Fruit fly (Drosophila melanogaster) whole organism, embryonic: ENCODE measurements around the gene CG17855.

Experiments used
- CG11093 ChIP-seq: fragments of 200-800 bp; sonication (Bioruptor generic); IDR thresholded peaks from 3 replicates; pipeline ENCODE4 v1.3.6; 2022; ENCODE audit warnings: missing biosample characterization, missing genetic modification characterization
- CG11398 ChIP-seq: fragments of 200-800 bp; sonication (Bioruptor generic); optimal IDR thresholded peaks from 2 replicates; lab custom pipeline; 2016; ENCODE audit warnings: missing biosample characterization, missing genetic modification characterization
- CG1233 ChIP-seq: fragments of 200-800 bp; sonication (Bioruptor generic); optimal IDR thresholded peaks from 4 replicates; lab custom pipeline; 2018; ENCODE audit warnings: missing biosample characterization, mild to moderate bottlenecking, missing genetic modification characterization
- CG12769 ChIP-seq: fragments of 200-800 bp; sonication (Bioruptor generic); optimal IDR thresholded peaks from 2 replicates; lab custom pipeline; 2019; ENCODE audit warnings: missing biosample characterization, mild to moderate bottlenecking, missing genetic modification characterization, moderate library complexity
- CG15011 ChIP-seq: fragments of 200-800 bp; sonication (Bioruptor generic); optimal IDR thresholded peaks from 3 replicates; lab custom pipeline; 2018; ENCODE audit warnings: missing biosample characterization, mild to moderate bottlenecking, missing genetic modification characterization
- CG16815 ChIP-seq: fragments of 200-800 bp; sonication (Bioruptor generic); optimal IDR thresholded peaks from 3 replicates; lab custom pipeline; 2017; ENCODE audit warnings: missing biosample characterization, mild to moderate bottlenecking, missing genetic modification characterization
- CG17802 ChIP-seq: fragments of 200-800 bp; sonication (Bioruptor generic); optimal IDR thresholded peaks from 2 replicates; lab custom pipeline; 2018; ENCODE audit warnings: missing biosample characterization, mild to moderate bottlenecking, missing genetic modification characterization, moderate library complexity
- CG2116 ChIP-seq: fragments of 200-800 bp; sonication (Bioruptor generic); optimal IDR thresholded peaks from 3 replicates; lab custom pipeline; 2018; ENCODE audit warnings: missing biosample characterization, mild to moderate bottlenecking, missing genetic modification characterization
- CG2120 ChIP-seq: fragments of 200-800 bp; sonication (Bioruptor generic); optimal IDR thresholded peaks from 3 replicates; lab custom pipeline; 2016; ENCODE audit warnings: missing biosample characterization, missing genetic modification characterization
- CG34422 ChIP-seq: fragments of 200-800 bp; sonication (Bioruptor generic); IDR thresholded peaks from 3 replicates; pipeline ENCODE4 v1.3.6; 2022; ENCODE audit warnings: missing biosample characterization, missing genetic modification characterization
- CG3726 ChIP-seq: fragments of 200-800 bp; sonication (Bioruptor generic); IDR thresholded peaks from 3 replicates; pipeline ENCODE4, ENCODE4 v1.3.6; 2022; ENCODE audit warnings: missing biosample characterization, missing genetic modification characterization
- CG4404 ChIP-seq: fragments of 200-800 bp; sonication (Bioruptor generic); IDR thresholded peaks from 2 replicates; pipeline ENCODE4 v1.3.6; 2022; ENCODE audit warnings: missing biosample characterization, missing genetic modification characterization
- CG7928 ChIP-seq: fragments of 200-800 bp; sonication (Bioruptor generic); optimal IDR thresholded peaks from 2 replicates; lab custom pipeline; 2017; ENCODE audit warnings: missing biosample characterization, mild to moderate bottlenecking, missing genetic modification characterization
- CG8089 ChIP-seq: fragments of 200-800 bp; sonication (Bioruptor generic); optimal IDR thresholded peaks from 3 replicates; lab custom pipeline; 2016; ENCODE audit warnings: missing biosample characterization, missing genetic modification characterization
- CG8290 ChIP-seq, 3 experiments: fragments of 200-800 bp; sonication (Bioruptor generic); optimal IDR thresholded peaks; 2 replicates each; lab custom pipeline; 2016 to 2019; ENCODE audit warnings: missing biosample characterization in 3 of 3, missing genetic modification characterization in 3 of 3, mild to moderate bottlenecking in 2 of 3, moderate library complexity in 1 of 3
- CG8765 ChIP-seq: fragments of 200-800 bp; sonication (Bioruptor generic); IDR thresholded peaks from 2 replicates; pipeline ENCODE4 v1.3.6; 2022; ENCODE audit warnings: missing biosample characterization, missing genetic modification characterization
- CoRest ChIP-seq: fragments of 200-800 bp; sonication (Bioruptor generic); optimal IDR thresholded peaks from 3 replicates; lab custom pipeline; 2018; ENCODE audit warnings: missing biosample characterization, mild to moderate bottlenecking, missing genetic modification characterization, moderate library complexity
- CrebB ChIP-seq: fragments of 200-800 bp; sonication (Bioruptor generic); optimal IDR thresholded peaks from 3 replicates; lab custom pipeline; 2018; ENCODE audit warnings: missing biosample characterization, mild to moderate bottlenecking, missing genetic modification characterization
- Dip3 ChIP-seq: fragments of 200-800 bp; sonication (Bioruptor generic); optimal IDR thresholded peaks from 3 replicates; lab custom pipeline; 2016; ENCODE audit warnings: missing biosample characterization, missing genetic modification characterization
- Fer2 ChIP-seq: fragments of 200-800 bp; sonication (Bioruptor generic); optimal IDR thresholded peaks from 2 replicates; lab custom pipeline; 2018; ENCODE audit warnings: missing biosample characterization, mild to moderate bottlenecking, missing genetic modification characterization, moderate library complexity
- HLH54F ChIP-seq: fragments of 200-800 bp; sonication (Bioruptor generic); optimal IDR thresholded peaks from 3 replicates; lab custom pipeline; 2016; ENCODE audit warnings: missing biosample characterization, missing genetic modification characterization
- Hmx ChIP-seq: fragments of 200-800 bp; sonication (Bioruptor generic); optimal IDR thresholded peaks from 2 replicates; lab custom pipeline; 2016; ENCODE audit warnings: missing biosample characterization, missing genetic modification characterization
- Hsf ChIP-seq: fragments of 200-800 bp; sonication (Bioruptor generic); optimal IDR thresholded peaks from 3 replicates; lab custom pipeline; 2016; ENCODE audit warnings: missing biosample characterization, missing genetic modification characterization
- Med ChIP-seq: fragments of 200-800 bp; sonication (Bioruptor generic); peaks from one replicate; lab custom pipeline; 2016; ENCODE audit warnings: missing biosample characterization, missing genetic modification characterization, mild to moderate bottlenecking, inconsistent platforms, moderate library complexity
- Oli ChIP-seq: fragments of 200-800 bp; sonication (Bioruptor generic); optimal IDR thresholded peaks from 2 replicates; lab custom pipeline; 2018; ENCODE audit warnings: missing biosample characterization, mild to moderate bottlenecking, missing genetic modification characterization, moderate library complexity
- Optix ChIP-seq: fragments of 200-800 bp; sonication (Bioruptor generic); IDR thresholded peaks from 3 replicates; pipeline ENCODE4 v1.3.6; 2022; ENCODE audit warnings: missing biosample characterization, missing genetic modification characterization
- Poxn ChIP-seq: fragments of 200-800 bp; sonication (Bioruptor generic); IDR thresholded peaks from 2 replicates; pipeline ENCODE4 v1.3.6; 2022; ENCODE audit warnings: missing biosample characterization, missing genetic modification characterization
- Side ChIP-seq: fragments of 200-800 bp; sonication (Bioruptor generic); optimal IDR thresholded peaks from 2 replicates; lab custom pipeline; 2016; ENCODE audit warnings: missing biosample characterization, missing genetic modification characterization
- Stat92E ChIP-seq, 3 experiments: fragments of >200 bp in 2 of 3; fragments of 200-800 bp in 1 of 3; sonication (Bioruptor generic) in 1 of 3; optimal IDR thresholded peaks; 2 replicates each; lab custom pipeline; 2017 to 2019; ENCODE audit warnings: missing biosample characterization in 3 of 3, missing genetic modification characterization in 3 of 3, mild to moderate bottlenecking in 1 of 3, moderate library complexity in 1 of 3
- Vsx1 ChIP-seq: fragments of 200-800 bp; sonication (Bioruptor generic); optimal IDR thresholded peaks from 2 replicates; lab custom pipeline; 2017; ENCODE audit warnings: missing biosample characterization, mild to moderate bottlenecking, missing genetic modification characterization, missing genetic modification reagents
- ab ChIP-seq: fragments of 200-800 bp; sonication (Bioruptor generic); optimal IDR thresholded peaks from 2 replicates; lab custom pipeline; 2016; ENCODE audit warnings: missing biosample characterization, missing genetic modification characterization
- al ChIP-seq: fragments of 200-800 bp; sonication (Bioruptor generic); IDR thresholded peaks from 2 replicates; pipeline ENCODE4 v1.3.6; 2022; ENCODE audit warnings: missing biosample characterization, missing genetic modification characterization
- ato ChIP-seq: fragments of 200-800 bp; sonication (Bioruptor generic); IDR thresholded peaks from 2 replicates; pipeline ENCODE4 v1.3.6; 2022; ENCODE audit warnings: missing biosample characterization, missing genetic modification characterization; ENCODE audit not compliant: partially characterized antibody
- az2 ChIP-seq: fragments of 200-800 bp; sonication (Bioruptor generic); optimal IDR thresholded peaks from 3 replicates; lab custom pipeline; 2016; ENCODE audit warnings: missing biosample characterization, missing genetic modification characterization
- cwo ChIP-seq: fragments of 200-800 bp; sonication (Bioruptor generic); optimal IDR thresholded peaks from 3 replicates; lab custom pipeline; 2017; ENCODE audit warnings: missing biosample characterization, missing genetic modification characterization, mild to moderate bottlenecking, moderate library complexity, missing genetic modification reagents
- danr ChIP-seq: fragments of 200-800 bp; sonication (Bioruptor generic); IDR thresholded peaks from 2 replicates; pipeline ENCODE4 v1.3.6; 2022; ENCODE audit warnings: missing biosample characterization, missing genetic modification characterization
- hkb ChIP-seq, 2 experiments: fragments of 200-800 bp in 1 of 2; fragments of >200 bp in 1 of 2; sonication (Bioruptor generic) in 1 of 2; IDR thresholded peaks in 1 of 2; optimal IDR thresholded peaks in 1 of 2; 2 replicates each; pipeline versions ENCODE4 v1.3.6 to Lab custom; 2017 to 2022; ENCODE audit warnings: missing biosample characterization in 1 of 2, missing genetic modification characterization in 1 of 2
- jing ChIP-seq: fragments of 200-800 bp; sonication (Bioruptor generic); optimal IDR thresholded peaks from 2 replicates; lab custom pipeline; 2018; ENCODE audit warnings: missing biosample characterization, mild to moderate bottlenecking, missing genetic modification characterization
- kay ChIP-seq: fragments of 200-800 bp; sonication (Bioruptor generic); optimal IDR thresholded peaks from 2 replicates; lab custom pipeline; 2016; ENCODE audit warnings: missing biosample characterization, missing genetic modification characterization
- phol ChIP-seq: fragments of 200-800 bp; sonication (Bioruptor generic); optimal IDR thresholded peaks from 3 replicates; lab custom pipeline; 2018; ENCODE audit warnings: missing biosample characterization, mild to moderate bottlenecking, missing genetic modification characterization, moderate library complexity
- slp2 ChIP-seq: fragments of 200-800 bp; sonication (Bioruptor generic); optimal IDR thresholded peaks from 2 replicates; lab custom pipeline; 2016; ENCODE audit warnings: missing biosample characterization, missing genetic modification characterization
- sna ChIP-seq: fragments of 200-800 bp; sonication (Bioruptor generic); IDR thresholded peaks from 2 replicates; pipeline ENCODE4 v1.3.6; 2022; ENCODE audit warnings: missing biosample characterization, missing genetic modification characterization; ENCODE audit not compliant: partially characterized antibody
- sr ChIP-seq: fragments of 200-800 bp; sonication (Bioruptor generic); IDR thresholded peaks from 3 replicates; pipeline ENCODE4 v1.3.6; 2022; ENCODE audit warnings: missing biosample characterization, missing genetic modification characterization
- ssp ChIP-seq: fragments of 200-800 bp; sonication (Bioruptor generic); IDR thresholded peaks from 2 replicates; pipeline ENCODE4 v1.3.6; 2022; ENCODE audit warnings: missing biosample characterization, missing genetic modification characterization
- ttk ChIP-seq: fragments of 200-800 bp; sonication (Bioruptor generic); IDR thresholded peaks from 2 replicates; pipeline ENCODE4 v2.1.2; 2022; ENCODE audit warnings: missing biosample characterization, missing genetic modification characterization
- twi ChIP-seq: fragments of 200-800 bp; optimal IDR thresholded peaks from 2 replicates; lab custom pipeline; 2019; ENCODE audit warnings: missing biosample characterization, mild to moderate bottlenecking, missing genetic modification characterization, moderate library complexity
- wek ChIP-seq: fragments of 200-800 bp; sonication (Bioruptor generic); optimal IDR thresholded peaks from 3 replicates; lab custom pipeline; 2018; ENCODE audit warnings: missing biosample characterization, mild to moderate bottlenecking, missing genetic modification characterization, moderate library complexity
- z ChIP-seq: fragments of 200-800 bp; sonication (Bioruptor generic); IDR thresholded peaks from 3 replicates; pipeline ENCODE4 v1.3.6; 2022; ENCODE audit warnings: missing biosample characterization, missing genetic modification characterization
- zen2 ChIP-seq: fragments of 200-800 bp; sonication (Bioruptor generic); IDR thresholded peaks from 3 replicates; pipeline ENCODE4 v1.3.6; 2022; ENCODE audit warnings: missing biosample characterization, missing genetic modification characterization; ENCODE audit not compliant: partially characterized antibody

Gene CG17855

DNA sequence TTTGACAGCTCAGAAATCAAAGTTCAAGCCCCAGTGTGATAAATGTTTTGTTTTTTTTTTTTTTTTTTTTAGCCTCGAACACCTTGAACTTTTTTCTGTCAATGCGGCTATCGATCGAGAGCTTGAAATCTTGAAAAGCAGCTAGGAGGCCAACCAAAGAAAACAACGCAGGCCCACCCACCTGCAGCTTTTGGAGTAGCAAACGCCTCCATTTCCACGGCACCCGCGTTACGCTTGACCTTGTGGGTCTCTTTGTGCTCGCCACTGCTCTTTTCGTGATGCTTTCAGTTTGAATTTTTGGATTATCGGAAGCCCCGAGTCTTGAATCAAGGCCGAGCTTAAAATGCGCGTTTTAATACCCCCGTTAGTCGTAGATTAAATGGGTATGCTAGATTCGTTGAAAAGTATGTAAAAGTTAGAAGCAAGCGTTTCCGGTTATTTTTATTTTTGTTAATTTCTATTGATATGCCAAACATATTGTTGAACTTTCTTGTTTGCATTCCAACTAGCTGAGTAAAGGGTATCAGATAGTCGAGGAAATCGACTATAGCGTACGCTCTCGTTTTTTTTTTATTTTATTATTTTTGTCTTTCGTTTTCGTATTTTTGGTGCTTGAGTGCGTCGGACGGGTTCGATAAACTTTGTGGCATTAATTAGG, 37.4 kb upstream of the CG17855 start (continued):
- TF ChIP-seq CG2120 (GFP tag; lab: Kevin White, UChicago) (peak; percentile 71), Vsx1 (peak; percentile 61), Side (GFP tag; lab: Kevin White, UChicago) (no peak), Med (GFP tag; lab: Kevin White, UChicago) (peak; percentile 70), CG2116 (GFP tag; lab: Kevin White, UChicago) (peak; percentile 10), kay (GFP tag; lab: Kevin White, UChicago) (peak; percentile 29), Optix (GFP tag; lab: Robert Waterston, UW) (peak; percentile 53; the same call in 1 of the 3 replicates), danr (GFP tag; lab: Robert Waterston, UW) (peak; percentile 55; the same call in 1 of the 2 replicates), CG16815 (GFP tag; lab: Kevin White, UChicago) (peak; percentile 38), cwo (peak; percentile 40), z (GFP tag; lab: Robert Waterston, UW) (no peak), CG15011 (GFP tag; lab: Kevin White, UChicago) (no peak), Dip3 (no peak), HLH54F (GFP tag; lab: Kevin White, UChicago) (peak; percentile 18), sna (no peak), CG4404 (GFP tag; lab: Robert Waterston, UW) (no peak), Hsf (peak; percentile 72), Oli (tag; lab: Kevin White, UChicago) (peak; percentile 86), Fer2 (no peak), wek (GFP tag; lab: Kevin White, UChicago) (no peak), ab (GFP tag; lab: Kevin White, UChicago) (no peak), CG1233 (GFP tag; lab: Kevin White, UChicago) (peak; percentile 22), CG8290 (GFP tag; optimal IDR thresholded peaks at IDR 0.05; lab: Kevin White, UChicago) (no peak), CG8290 (tag; optimal IDR thresholded peaks at IDR 0.05; lab: Kevin White, UChicago) (no peak), CG8765 (GFP tag; lab: Robert Waterston, UW) (no peak), CG11398 (no peak), hkb (optimal IDR thresholded peaks at IDR 0.05; lab: Kevin White, UChicago) (no peak), hkb (GFP tag; IDR thresholded peaks at IDR 0.05; lab: Robert Waterston, UW) (peak; percentile 92), Hmx (no peak), slp2 (GFP tag; lab: Kevin White, UChicago) (no peak), al (GFP tag; lab: Robert Waterston, UW) (peak; percentile 68), twi (no peak), az2 (GFP tag; lab: Kevin White, UChicago) (peak; percentile 71), CG3726 (GFP tag; lab: Robert Waterston, UW) (peak; percentile 76; the same call in 1 of the 3 replicates), zen2 (GFP tag; lab: Robert Waterston, UW) (no peak), CoRest (tag; lab: Kevin White, UChicago) (peak; percentile 80), CrebB (peak; percentile 17), CG12769 (tag; lab: Kevin White, UChicago) (no peak), ato (no peak), CG7928 (peak; percentile 1), CG17802 (no peak), Stat92E (GFP tag; optimal IDR thresholded peaks at IDR 0.05; lab: Kevin White, UChicago) (no peak), CG8089 (GFP tag; lab: Kevin White, UChicago) (no peak), ttk (GFP tag; lab: Robert Waterston, UW) (peak; percentile 68), Poxn (GFP tag; lab: Robert Waterston, UW) (no peak), sr (peak; percentile 43; the same call in 2 of the 3 replicates), CG11093 (GFP tag; lab: Robert Waterston, UW) (peak; percentile 72; the same call in 2 of the 3 replicates), ssp (no peak), jing (GFP tag; lab: Kevin White, UChicago) (no peak), CG34422 (GFP tag; lab: Robert Waterston, UW) (peak; percentile 77), phol (peak; percentile 54)
